Fruit fly (Drosophila melanogaster): ENCODE results near the gene Acat2.

DNA sequence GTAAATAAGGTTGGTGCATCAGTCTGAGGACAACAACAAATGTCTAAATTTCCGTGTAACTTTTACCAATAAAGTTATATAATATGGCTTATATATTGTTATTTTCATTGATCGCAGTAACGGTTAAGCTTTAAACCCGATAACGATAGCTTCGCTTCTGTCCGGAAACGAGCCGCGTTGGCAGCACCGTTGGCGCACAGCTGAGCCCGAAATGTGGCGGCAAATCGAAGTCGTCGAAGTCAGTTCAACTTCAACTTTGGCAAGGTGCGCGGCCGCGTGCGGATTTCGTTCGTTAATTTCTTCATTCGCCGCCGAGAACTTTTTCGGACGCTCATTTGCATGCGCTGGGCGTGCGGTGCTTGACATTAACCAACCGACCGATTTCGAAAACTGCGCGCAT is 15.5 kb downstream of the Acat2 start, which contains the start of gene Myo61F:
- TF ChIP-seq kay (GFP tag; ENCODE audit: borderline replicate concordance) (no peak), cnc (optimal IDR thresholded peaks at IDR 0.05) (no peak), Mnt (GFP tag; optimal IDR thresholded peaks at IDR 0.05) (peak; percentile 28), CG1620 (GFP tag; optimal IDR thresholded peaks at IDR 0.05) (no peak), CG14711 (tag; optimal IDR thresholded peaks at IDR 0.05) (no peak), CG12768 (GFP tag; optimal IDR thresholded peaks at IDR 0.05) (no peak), cic (GFP tag; optimal IDR thresholded peaks at IDR 0.05) (no peak), pad (GFP tag; optimal IDR thresholded peaks at IDR 0.05) (no peak), CG11617 (GFP tag; optimal IDR thresholded peaks at IDR 0.05) (no peak), CG7045 (GFP tag; optimal IDR thresholded peaks at IDR 0.05) (no peak)
